Fruit fly (Drosophila melanogaster): Measurements from ENCODE around the gene alpha-Man-Ib.

Gene alpha-Man-Ib

DNA sequence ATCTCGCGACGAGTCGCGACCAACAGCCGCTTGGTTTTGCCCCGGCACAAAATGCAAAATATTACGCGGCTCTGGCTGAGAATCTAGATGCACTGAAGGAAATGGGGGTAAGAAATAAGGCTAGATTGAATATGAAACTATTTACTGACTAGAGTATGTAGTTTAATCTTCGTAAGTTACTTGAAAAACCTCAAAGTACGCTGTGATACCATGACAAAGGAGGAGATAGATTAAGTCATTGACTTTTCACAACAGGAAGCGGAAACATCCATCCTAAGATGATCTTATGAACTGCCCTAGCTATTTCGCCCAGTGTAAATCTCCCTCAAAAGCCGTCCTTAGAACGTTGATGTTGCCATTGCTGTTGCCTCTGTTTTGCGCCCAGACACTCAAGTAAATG, 18.5 kb downstream of the alpha-Man-Ib start:
- TF ChIP-seq CG34367 (tag; optimal IDR thresholded peaks at IDR 0.05): peak; percentile 70
- peak; percentile 27 for TF ChIP-seq D1 (tag; optimal IDR thresholded peaks at IDR 0.05)
- TF ChIP-seq CG4496 (GFP tag; IDR thresholded peaks at IDR 0.05): peak; percentile 62; the same call in 1 of the 3 replicates
- peak; percentile 84 for TF ChIP-seq CG8301 (tag; optimal IDR thresholded peaks at IDR 0.05)
- TF ChIP-seq Snoo (tag; optimal IDR thresholded peaks at IDR 0.05): peak; percentile 8
- TF ChIP-seq EcR (GFP tag; optimal IDR thresholded peaks at IDR 0.05): no peak
- TF ChIP-seq fd96Ca (GFP tag; IDR thresholded peaks at IDR 0.05): peak; percentile 79
- TF ChIP-seq CG15710 (tag; optimal IDR thresholded peaks at IDR 0.05): peak; percentile 66
- TF ChIP-seq CG12605 (GFP tag; IDR thresholded peaks at IDR 0.05): peak; percentile 48; the same call in 1 of the 2 replicates
- peak; percentile 88 for TF ChIP-seq CG14655 (GFP tag; optimal IDR thresholded peaks at IDR 0.05)
- TF ChIP-seq CG8159 (tag; optimal IDR thresholded peaks at IDR 0.05): peak; percentile 78
- peak; percentile 81 for TF ChIP-seq CG17806 (tag; optimal IDR thresholded peaks at IDR 0.05)
- peak; percentile 32 for TF ChIP-seq Pif1B (GFP tag; optimal IDR thresholded peaks at IDR 0.05)
- peak; percentile 27; the same call in 1 of the 2 replicates for TF ChIP-seq CG32121 (GFP tag; IDR thresholded peaks at IDR 0.05)
- no peak for TF ChIP-seq CG10348 (GFP tag; IDR thresholded peaks at IDR 0.05)
- peak; percentile 17 for TF ChIP-seq CG13204 (GFP tag; optimal IDR thresholded peaks at IDR 0.05)
- TF ChIP-seq rn (GFP tag; IDR thresholded peaks at IDR 0.05): no peak
- peak; percentile 81 for TF ChIP-seq CG9948 (tag; optimal IDR thresholded peaks at IDR 0.05)
- peak; percentile 57 for TF ChIP-seq gl (tag; optimal IDR thresholded peaks at IDR 0.05)
- TF ChIP-seq Pif1A (GFP tag; optimal IDR thresholded peaks at IDR 0.05): peak; percentile 65
- TF ChIP-seq Ets98B (GFP tag; IDR thresholded peaks at IDR 0.05): no peak; the same call in 1 of the 2 replicates

dm6 chr3R:29091609-29092008, 21.0 kb downstream of the alpha-Man-Ib start:
- no peak; the same call in 2 of the 3 replicates for TF ChIP-seq CG4496 (GFP tag; IDR thresholded peaks at IDR 0.05)
- peak; percentile 73 for TF ChIP-seq CG8159 (tag; optimal IDR thresholded peaks at IDR 0.05)
- TF ChIP-seq CG14655 (GFP tag; optimal IDR thresholded peaks at IDR 0.05): peak; percentile 60
- peak; percentile 13 for TF ChIP-seq Snoo (tag; optimal IDR thresholded peaks at IDR 0.05)
- TF ChIP-seq rn (GFP tag; IDR thresholded peaks at IDR 0.05): no peak
- no peak for TF ChIP-seq CG12605 (GFP tag; IDR thresholded peaks at IDR 0.05)
- peak; percentile 58 for TF ChIP-seq CG15710 (tag; optimal IDR thresholded peaks at IDR 0.05)
- TF ChIP-seq CG9948 (tag; optimal IDR thresholded peaks at IDR 0.05): peak; percentile 77
- TF ChIP-seq CG10348 (GFP tag; IDR thresholded peaks at IDR 0.05): no peak
- peak; percentile 76 for TF ChIP-seq CG17806 (tag; optimal IDR thresholded peaks at IDR 0.05)
- peak; percentile 48 for TF ChIP-seq CG8301 (tag; optimal IDR thresholded peaks at IDR 0.05)
- TF ChIP-seq gl (tag; optimal IDR thresholded peaks at IDR 0.05): no peak
- no peak for TF ChIP-seq CG13204 (GFP tag; optimal IDR thresholded peaks at IDR 0.05)
- peak; percentile 61; the same call in 2 of the 3 replicates for TF ChIP-seq fd96Ca (GFP tag; IDR thresholded peaks at IDR 0.05)
- TF ChIP-seq CG34367 (tag; optimal IDR thresholded peaks at IDR 0.05): peak; percentile 58
- no peak for TF ChIP-seq EcR (GFP tag; optimal IDR thresholded peaks at IDR 0.05)
- peak; percentile 15 for TF ChIP-seq Pif1B (GFP tag; optimal IDR thresholded peaks at IDR 0.05)
- no peak for TF ChIP-seq D1 (tag; optimal IDR thresholded peaks at IDR 0.05)
- TF ChIP-seq CG32121 (GFP tag; IDR thresholded peaks at IDR 0.05): no peak
- TF ChIP-seq Ets98B (GFP tag; IDR thresholded peaks at IDR 0.05): peak; percentile 25; the same call in 1 of the 2 replicates
- TF ChIP-seq Pif1A (GFP tag; optimal IDR thresholded peaks at IDR 0.05): peak; percentile 59

- no peak for TF ChIP-seq fd96Ca (GFP tag; IDR thresholded peaks at IDR 0.05)
- TF ChIP-seq CG4496 (GFP tag; IDR thresholded peaks at IDR 0.05): peak; percentile 60; the same call in 1 of the 3 replicates
- TF ChIP-seq CG9948 (tag; optimal IDR thresholded peaks at IDR 0.05): no peak
- peak; percentile 36 for TF ChIP-seq CG8301 (tag; optimal IDR thresholded peaks at IDR 0.05)
- no peak for TF ChIP-seq CG12605 (GFP tag; IDR thresholded peaks at IDR 0.05)
- no peak for TF ChIP-seq gl (tag; optimal IDR thresholded peaks at IDR 0.05)
- TF ChIP-seq rn (GFP tag; IDR thresholded peaks at IDR 0.05): no peak
- TF ChIP-seq Pif1A (GFP tag; optimal IDR thresholded peaks at IDR 0.05): no peak
- TF ChIP-seq CG34367 (tag; optimal IDR thresholded peaks at IDR 0.05): no peak
- TF ChIP-seq EcR (GFP tag; optimal IDR thresholded peaks at IDR 0.05): no peak
- no peak for TF ChIP-seq CG15710 (tag; optimal IDR thresholded peaks at IDR 0.05)
- peak; percentile 57 for TF ChIP-seq CG14655 (GFP tag; optimal IDR thresholded peaks at IDR 0.05)
- TF ChIP-seq CG13204 (GFP tag; optimal IDR thresholded peaks at IDR 0.05): no peak
- no peak for TF ChIP-seq CG8159 (tag; optimal IDR thresholded peaks at IDR 0.05)
- TF ChIP-seq Ets98B (GFP tag; IDR thresholded peaks at IDR 0.05): no peak
- no peak for TF ChIP-seq Snoo (tag; optimal IDR thresholded peaks at IDR 0.05)
- no peak for TF ChIP-seq Pif1B (GFP tag; optimal IDR thresholded peaks at IDR 0.05)
- TF ChIP-seq CG17806 (tag; optimal IDR thresholded peaks at IDR 0.05): no peak
- TF ChIP-seq CG32121 (GFP tag; IDR thresholded peaks at IDR 0.05): peak; percentile 33; the same call in 1 of the 2 replicates
- TF ChIP-seq D1 (tag; optimal IDR thresholded peaks at IDR 0.05): no peak
- no peak for TF ChIP-seq CG10348 (GFP tag; IDR thresholded peaks at IDR 0.05)
Measured at dm6 chr3R:29089662-29090007, 23.0 kb downstream of the alpha-Man-Ib start.

DNA sequence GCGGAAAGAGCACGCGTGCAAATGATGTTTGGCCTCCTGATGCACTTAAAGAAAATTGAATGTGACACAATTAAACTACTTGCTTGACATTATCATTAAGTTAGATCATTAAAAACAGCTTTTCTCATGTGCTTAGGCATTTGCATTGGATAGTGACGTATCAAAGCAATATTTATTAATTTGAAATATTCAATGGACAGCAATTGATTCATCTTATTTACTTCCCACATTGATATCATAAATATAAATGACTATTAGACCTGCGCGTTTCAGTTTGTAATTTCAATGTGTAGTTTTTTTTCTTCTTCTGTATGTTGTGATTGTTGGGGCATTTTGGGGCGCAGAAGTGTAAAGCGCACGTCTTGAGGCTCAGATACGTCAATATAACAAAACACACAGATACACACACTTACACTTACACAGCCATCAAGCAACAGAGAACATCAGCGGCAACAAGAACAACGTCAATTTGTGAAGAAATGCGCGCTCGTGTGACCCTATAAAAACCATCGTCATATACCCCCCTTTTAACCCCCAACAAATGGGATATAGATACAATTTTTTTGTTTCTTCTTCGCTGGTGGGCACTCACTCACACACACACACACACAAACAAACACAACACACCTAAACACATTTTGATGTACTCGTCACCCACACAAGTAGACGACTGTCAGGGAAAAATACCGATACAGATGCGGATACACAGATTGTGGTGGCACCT, 23.5 kb downstream of the alpha-Man-Ib start:
- TF ChIP-seq D1 (tag; optimal IDR thresholded peaks at IDR 0.05) (no peak), Pif1A (GFP tag; optimal IDR thresholded peaks at IDR 0.05) (peak; percentile 52), CG13204 (GFP tag; optimal IDR thresholded peaks at IDR 0.05) (no peak), CG32121 (GFP tag; IDR thresholded peaks at IDR 0.05) (no peak), CG17806 (tag; optimal IDR thresholded peaks at IDR 0.05) (peak; percentile 54), CG10348 (GFP tag; IDR thresholded peaks at IDR 0.05) (no peak), Ets98B (GFP tag; IDR thresholded peaks at IDR 0.05) (peak; percentile 24; the same call in 1 of the 2 replicates), Snoo (tag; optimal IDR thresholded peaks at IDR 0.05) (peak; percentile 39), CG14655 (GFP tag; optimal IDR thresholded peaks at IDR 0.05) (peak; percentile 72), fd96Ca (GFP tag; IDR thresholded peaks at IDR 0.05) (no peak), EcR (GFP tag; optimal IDR thresholded peaks at IDR 0.05) (no peak), CG8159 (tag; optimal IDR thresholded peaks at IDR 0.05) (peak; percentile 51), gl (tag; optimal IDR thresholded peaks at IDR 0.05) (no peak), CG34367 (tag; optimal IDR thresholded peaks at IDR 0.05) (peak; percentile 32), Pif1B (GFP tag; optimal IDR thresholded peaks at IDR 0.05) (peak; percentile 52), CG12605 (GFP tag; IDR thresholded peaks at IDR 0.05) (no peak), CG15710 (tag; optimal IDR thresholded peaks at IDR 0.05) (peak; percentile 34), CG4496 (GFP tag; IDR thresholded peaks at IDR 0.05) (peak; percentile 55; the same call in 1 of the 3 replicates), CG8301 (tag; optimal IDR thresholded peaks at IDR 0.05) (peak; percentile 61), rn (GFP tag; IDR thresholded peaks at IDR 0.05) (no peak), CG9948 (tag; optimal IDR thresholded peaks at IDR 0.05) (peak; percentile 59)

Data from whole organism, pupa.